Worm (Caenorhabditis elegans): Measurements from ENCODE around the gene W03B1.5.

Gene W03B1.5

ce11 chrIV:4390438-4390894 is 42.2 kb downstream of the W03B1.5 start, which contains the start of the genes rpl-7A and set-21 (continued):
- no peak for TF ChIP-seq pha-4 (tag; optimal IDR thresholded peaks at IDR 0.05)
- peak; percentile 97 for TF ChIP-seq K11D2.4 (GFP tag; IDR thresholded peaks at IDR 0.05)
- TF ChIP-seq attf-6 (GFP tag; IDR thresholded peaks at IDR 0.05) = peak; percentile 78
- TF ChIP-seq attf-5 (GFP tag; optimal IDR thresholded peaks at IDR 0.05) = peak; percentile 99
- peak; percentile 67; the same call in 1 of the 2 replicates for TF ChIP-seq Y56A3A.18 (GFP tag; IDR thresholded peaks at IDR 0.05)
- no peak for TF ChIP-seq rpc-1 (optimal IDR thresholded peaks at IDR 0.05)
- no peak for TF ChIP-seq rpc-1 (tag; optimal IDR thresholded peaks at IDR 0.05)
- TF ChIP-seq chd-7 (tag; optimal IDR thresholded peaks at IDR 0.05) = peak; percentile 72
- no peak for TF ChIP-seq lsy-27 (tag; optimal IDR thresholded peaks at IDR 0.05; ENCODE audit: borderline replicate concordance, insufficient read depth)
- peak; percentile 98 for TF ChIP-seq Y95B8A.8 (GFP tag; IDR thresholded peaks at IDR 0.05)
- TF ChIP-seq tlf-1 (GFP tag; optimal IDR thresholded peaks at IDR 0.05) = peak; percentile 98
- TF ChIP-seq ztf-28 (GFP tag; IDR thresholded peaks at IDR 0.05) = peak; percentile 97
- no peak for TF ChIP-seq nhr-27 (tag; optimal IDR thresholded peaks at IDR 0.05)
- peak; percentile 90 for TF ChIP-seq ZK185.1 (tag; optimal IDR thresholded peaks at IDR 0.05; ENCODE audit: poor library complexity, severe bottlenecking)
- peak; percentile 86 for TF ChIP-seq F49E8.2 (tag; optimal IDR thresholded peaks at IDR 0.05; ENCODE audit: insufficient read depth)
- peak; percentile 86 for TF ChIP-seq madf-8 (GFP tag; conservative IDR thresholded peaks at IDR 0.05)
- peak; percentile 87 for TF ChIP-seq Y67H2A.10 (GFP tag; conservative IDR thresholded peaks at IDR 0.05)
- TF ChIP-seq D2030.7 (GFP tag; IDR thresholded peaks at IDR 0.05) = peak; percentile 97
- TF ChIP-seq egl-18 (GFP tag; IDR thresholded peaks at IDR 0.05) = peak; percentile 97
- TF ChIP-seq snpc-4 (GFP tag; optimal IDR thresholded peaks at IDR 0.05) = peak; percentile 55
- TF ChIP-seq snpc-4 (tag; optimal IDR thresholded peaks at IDR 0.05) = peak; percentile 25 to 82 (median 74)
- TF ChIP-seq sdz-38 (tag; optimal IDR thresholded peaks at IDR 0.05) = no peak
- peak; percentile 69 for TF ChIP-seq egrh-3 (GFP tag; IDR thresholded peaks at IDR 0.05)
- TF ChIP-seq ceh-58 (GFP tag; IDR thresholded peaks at IDR 0.05) = no peak
- TF ChIP-seq mel-28 (tag; optimal IDR thresholded peaks at IDR 0.05; ENCODE audit: borderline replicate concordance) = peak; percentile 24
- peak; percentile 47 for TF ChIP-seq ztf-22 (GFP tag; optimal IDR thresholded peaks at IDR 0.05)
- no peak for TF ChIP-seq T26A5.8 (tag; optimal IDR thresholded peaks at IDR 0.05)
- TF ChIP-seq T07F8.4 (tag; optimal IDR thresholded peaks at IDR 0.05) = no peak
- 0 out of 2 replicates have a peak, but pooled peaks have one; percentile 66 for TF ChIP-seq nfya-2 (GFP tag; IDR thresholded peaks at IDR 0.05)
- TF ChIP-seq mxl-1 (tag; optimal IDR thresholded peaks at IDR 0.05) = no peak
- TF ChIP-seq aptf-2 (GFP tag; conservative IDR thresholded peaks at IDR 0.05) = peak; percentile 88
- TF ChIP-seq F10E7.11 (tag; optimal IDR thresholded peaks at IDR 0.05) = no peak
- peak; percentile 99 for TF ChIP-seq hmg-1.2 (GFP tag; IDR thresholded peaks at IDR 0.05)
- TF ChIP-seq Y79H2A.3 (GFP tag; conservative IDR thresholded peaks at IDR 0.05) = peak; percentile 79
- peak; percentile 46 for TF ChIP-seq hrde-1 (tag; optimal IDR thresholded peaks at IDR 0.05; ENCODE audit: borderline replicate concordance)
- TF ChIP-seq madf-3 (GFP tag; IDR thresholded peaks at IDR 0.05) = peak; percentile 97
- TF ChIP-seq zfh-2 (GFP tag; conservative IDR thresholded peaks at IDR 0.05) = peak; percentile 55; the same call in 1 of the 2 replicates
- peak; percentile 84 for TF ChIP-seq nhr-80 (tag; optimal IDR thresholded peaks at IDR 0.05)
- peak; percentile 75 for TF ChIP-seq tbp1 (GFP tag; optimal IDR thresholded peaks at IDR 0.05)
- TF ChIP-seq unc-62 (GFP tag; optimal IDR thresholded peaks at IDR 0.05) = no peak
- peak; percentile 65; the same call in 1 of the 2 replicates for TF ChIP-seq bed-1 (GFP tag; IDR thresholded peaks at IDR 0.05)
- TF ChIP-seq dox-1 (GFP tag; IDR thresholded peaks at IDR 0.05) = peak; percentile 98
- TF ChIP-seq cebp-2 (GFP tag; IDR thresholded peaks at IDR 0.05) = peak; percentile 92; the same call in 1 of the 2 replicates
- no peak for TF ChIP-seq nfya-1 (tag; optimal IDR thresholded peaks at IDR 0.05; ENCODE audit: borderline replicate concordance, insufficient read depth)
- TF ChIP-seq ceh-91 (GFP tag; IDR thresholded peaks at IDR 0.05) = peak; percentile 97
- peak; percentile 62; the same call in 1 of the 2 replicates for TF ChIP-seq egl-44 (GFP tag; IDR thresholded peaks at IDR 0.05)
- no peak for TF ChIP-seq ccch-3 (GFP tag; optimal IDR thresholded peaks at IDR 0.05)
- no peak for TF ChIP-seq snpc-1.1 (tag; optimal IDR thresholded peaks at IDR 0.05; ENCODE audit: insufficient read depth)
